Fruit fly (Drosophila melanogaster) whole organism, wandering third instar larva: ENCODE data around the gene BCL7-like.
A peak's percentile ranks its signal among the peaks of the same experiment; 100 is the strongest.

Source experiments
- Abd-B ChIP-seq: fragments of >200 bp; optimal IDR thresholded peaks from 2 replicates; lab custom pipeline; 2017; ENCODE audit warnings: missing biosample characterization, missing genetic modification characterization
- CG32264 ChIP-seq: fragments of 200-800 bp; sonication (Bioruptor generic); optimal IDR thresholded peaks from 2 replicates; lab custom pipeline; 2016; ENCODE audit warnings: missing biosample characterization, missing genetic modification characterization
- CG9705 ChIP-seq: fragments of 200-800 bp; sonication (Bioruptor generic); optimal IDR thresholded peaks from 2 replicates; lab custom pipeline; 2018; ENCODE audit warnings: missing biosample characterization, mild to moderate bottlenecking, missing genetic modification characterization
- CrebA ChIP-seq: fragments of 200-800 bp; sonication (Bioruptor generic); optimal IDR thresholded peaks from 2 replicates; lab custom pipeline; 2016; ENCODE audit warnings: missing biosample characterization, mild to moderate bottlenecking, missing genetic modification characterization, borderline replicate concordance
- Dfd ChIP-seq: fragments of >200 bp; optimal IDR thresholded peaks from 2 replicates; lab custom pipeline; 2017; ENCODE audit warnings: missing biosample characterization, missing genetic modification characterization
- Dif ChIP-seq: fragments of 200-275, 200-300 bp; sonication (Bioruptor generic); optimal IDR thresholded peaks from 2 replicates; lab custom pipeline; 2018; ENCODE audit warnings: missing biosample characterization, missing genetic modification characterization; ENCODE audit not compliant: partially characterized antibody
- GATAd ChIP-seq: sonication (Bioruptor generic); optimal IDR thresholded peaks from 2 replicates; lab custom pipeline; 2016; ENCODE audit warnings: missing biosample characterization, missing genetic modification characterization
- HLH106 ChIP-seq: fragments of 200-800 bp; optimal IDR thresholded peaks from 3 replicates; lab custom pipeline; 2019; ENCODE audit warnings: missing biosample characterization, mild to moderate bottlenecking, missing genetic modification characterization, moderate library complexity
- Hnf4 ChIP-seq: fragments of 200-800 bp; sonication (Bioruptor generic); optimal IDR thresholded peaks from 2 replicates; lab custom pipeline; 2016; ENCODE audit warnings: missing biosample characterization, mild to moderate bottlenecking, missing genetic modification characterization
- Hr78 ChIP-seq: fragments of >200 bp; optimal IDR thresholded peaks from 2 replicates; lab custom pipeline; 2017; ENCODE audit warnings: missing biosample characterization, missing genetic modification characterization
- Hr83 ChIP-seq: fragments of 200-300 bp; sonication (Bioruptor generic); optimal IDR thresholded peaks from 2 replicates; lab custom pipeline; 2016; ENCODE audit warnings: missing biosample characterization, mild to moderate bottlenecking, missing genetic modification characterization, moderate library complexity; ENCODE audit not compliant: poor library complexity, severe bottlenecking
- Jra ChIP-seq: sonication (Bioruptor generic); optimal IDR thresholded peaks from 2 replicates; lab custom pipeline; 2016; ENCODE audit warnings: missing biosample characterization, missing genetic modification characterization
- Mio ChIP-seq: sonication (Bioruptor generic); optimal IDR thresholded peaks from 2 replicates; lab custom pipeline; 2016; ENCODE audit warnings: missing biosample characterization, missing genetic modification characterization
- Myc ChIP-seq: fragments of >200 bp; optimal IDR thresholded peaks from 2 replicates; lab custom pipeline; 2017
- N ChIP-seq: fragments of >200 bp; optimal IDR thresholded peaks from 2 replicates; lab custom pipeline; 2018; ENCODE audit warnings: missing biosample characterization, missing external identifiers, missing genetic modification characterization
- OdsH ChIP-seq: fragments of 200-800 bp; sonication (Bioruptor generic); optimal IDR thresholded peaks from 2 replicates; lab custom pipeline; 2016; ENCODE audit warnings: missing biosample characterization, mild to moderate bottlenecking, missing genetic modification characterization
- Rel ChIP-seq, 2 experiments: fragments of 200-800 bp; sonication (Bioruptor generic) in 1 of 2; optimal IDR thresholded peaks; 2 replicates in 1 of 2; 3 replicates in 1 of 2; lab custom pipeline; 2016 to 2019; ENCODE audit warnings: mild to moderate bottlenecking in 2 of 2, missing biosample characterization in 2 of 2, missing genetic modification characterization in 2 of 2, moderate library complexity in 1 of 2
- Sp1 ChIP-seq: fragments of 200-800 bp; sonication (Bioruptor generic); optimal IDR thresholded peaks from 3 replicates; lab custom pipeline; 2019; ENCODE audit warnings: missing biosample characterization, mild to moderate bottlenecking, missing genetic modification characterization, moderate library complexity
- Vsx2 ChIP-seq: fragments of 200-300, 225-300 bp; sonication (Bioruptor generic); optimal IDR thresholded peaks from 2 replicates; lab custom pipeline; 2018; ENCODE audit warnings: missing biosample characterization, missing genetic modification characterization; ENCODE audit not compliant: partially characterized antibody
- br ChIP-seq: fragments of 200-800 bp; sonication (Bioruptor generic); optimal IDR thresholded peaks from 2 replicates; lab custom pipeline; 2016; ENCODE audit warnings: missing biosample characterization, missing genetic modification characterization
- brk ChIP-seq: fragments of 200-800 bp; sonication (Bioruptor generic); optimal IDR thresholded peaks from 2 replicates; lab custom pipeline; 2016; ENCODE audit warnings: missing biosample characterization, mild to moderate bottlenecking, missing genetic modification characterization
- dl ChIP-seq, 2 experiments: fragments of 175-275, 200-275 bp in 1 of 2; fragments of 200-275 bp in 1 of 2; sonication (Bioruptor generic); optimal IDR thresholded peaks; lab custom pipeline; 2018; ENCODE audit warnings: mild to moderate bottlenecking in 2 of 2, missing biosample characterization in 2 of 2, missing genetic modification characterization in 2 of 2, moderate library complexity in 2 of 2; ENCODE audit not compliant: partially characterized antibody in 2 of 2, insufficient read depth in 1 of 2
- dmrt93B ChIP-seq: fragments of 200-800 bp; sonication (Bioruptor generic); optimal IDR thresholded peaks from 2 replicates; lab custom pipeline; 2018; ENCODE audit warnings: missing biosample characterization, mild to moderate bottlenecking, missing genetic modification characterization
- dsf ChIP-seq: sonication (Bioruptor generic); optimal IDR thresholded peaks from 2 replicates; lab custom pipeline; 2016; ENCODE audit warnings: missing biosample characterization, missing genetic modification characterization, borderline replicate concordance
- ey ChIP-seq: fragments of 200-800 bp; sonication (Bioruptor generic); optimal IDR thresholded peaks from 2 replicates; lab custom pipeline; 2016; ENCODE audit warnings: missing biosample characterization, missing genetic modification characterization
- foxo ChIP-seq, 2 experiments: fragments of 200-800 bp; sonication (Bioruptor generic); optimal IDR thresholded peaks; 2 replicates in 1 of 2; 3 replicates in 1 of 2; lab custom pipeline; 2016 to 2017; ENCODE audit warnings: missing biosample characterization in 2 of 2, missing genetic modification characterization in 2 of 2
- fru ChIP-seq: fragments of 200-800 bp; sonication (Bioruptor generic); optimal IDR thresholded peaks from 3 replicates; lab custom pipeline; 2016; ENCODE audit warnings: missing biosample characterization, mild to moderate bottlenecking, missing genetic modification characterization
- h ChIP-seq: fragments of 200-800 bp; sonication (Bioruptor generic); optimal IDR thresholded peaks from 3 replicates; lab custom pipeline; 2016; ENCODE audit warnings: missing biosample characterization, mild to moderate bottlenecking, missing genetic modification characterization
- jim ChIP-seq: fragments of 175-275, 200-325 bp; sonication (Bioruptor generic); optimal IDR thresholded peaks from 2 replicates; lab custom pipeline; 2016; ENCODE audit warnings: missing biosample characterization, mild to moderate bottlenecking, missing genetic modification characterization
- lola ChIP-seq: fragments of >200 bp; optimal IDR thresholded peaks from 2 replicates; lab custom pipeline; 2017; ENCODE audit warnings: missing biosample characterization, missing genetic modification characterization
- pan ChIP-seq: fragments of >200 bp; optimal IDR thresholded peaks from 2 replicates; lab custom pipeline; 2017
- psq ChIP-seq: fragments of 200-800 bp; sonication (Bioruptor generic); optimal IDR thresholded peaks from 3 replicates; lab custom pipeline; 2017; ENCODE audit warnings: missing biosample characterization, mild to moderate bottlenecking, missing genetic modification characterization, moderate library complexity
- rgr ChIP-seq: fragments of 200-800 bp; sonication (Bioruptor generic); optimal IDR thresholded peaks from 3 replicates; lab custom pipeline; 2016; ENCODE audit warnings: missing biosample characterization, mild to moderate bottlenecking, missing genetic modification characterization
- sage ChIP-seq: fragments of 200-800 bp; sonication (Bioruptor generic); optimal IDR thresholded peaks from 2 replicates; lab custom pipeline; 2016; ENCODE audit warnings: missing biosample characterization, mild to moderate bottlenecking, missing genetic modification characterization
- sv ChIP-seq: fragments of 200-800 bp; sonication (Bioruptor generic); optimal IDR thresholded peaks from 3 replicates; lab custom pipeline; 2016; ENCODE audit warnings: missing biosample characterization, missing genetic modification characterization
- tai ChIP-seq: sonication (Bioruptor generic); optimal IDR thresholded peaks from 2 replicates; lab custom pipeline; 2016; ENCODE audit warnings: missing biosample characterization, missing genetic modification characterization
- usp ChIP-seq: fragments of >200 bp; optimal IDR thresholded peaks from 2 replicates; lab custom pipeline; 2017; ENCODE audit warnings: missing biosample characterization, missing genetic modification characterization
- woc ChIP-seq: sonication (Bioruptor generic); optimal IDR thresholded peaks from 2 replicates; lab custom pipeline; 2016; ENCODE audit warnings: missing biosample characterization, mild to moderate bottlenecking, missing genetic modification characterization

BCL7-like gene

DNA sequence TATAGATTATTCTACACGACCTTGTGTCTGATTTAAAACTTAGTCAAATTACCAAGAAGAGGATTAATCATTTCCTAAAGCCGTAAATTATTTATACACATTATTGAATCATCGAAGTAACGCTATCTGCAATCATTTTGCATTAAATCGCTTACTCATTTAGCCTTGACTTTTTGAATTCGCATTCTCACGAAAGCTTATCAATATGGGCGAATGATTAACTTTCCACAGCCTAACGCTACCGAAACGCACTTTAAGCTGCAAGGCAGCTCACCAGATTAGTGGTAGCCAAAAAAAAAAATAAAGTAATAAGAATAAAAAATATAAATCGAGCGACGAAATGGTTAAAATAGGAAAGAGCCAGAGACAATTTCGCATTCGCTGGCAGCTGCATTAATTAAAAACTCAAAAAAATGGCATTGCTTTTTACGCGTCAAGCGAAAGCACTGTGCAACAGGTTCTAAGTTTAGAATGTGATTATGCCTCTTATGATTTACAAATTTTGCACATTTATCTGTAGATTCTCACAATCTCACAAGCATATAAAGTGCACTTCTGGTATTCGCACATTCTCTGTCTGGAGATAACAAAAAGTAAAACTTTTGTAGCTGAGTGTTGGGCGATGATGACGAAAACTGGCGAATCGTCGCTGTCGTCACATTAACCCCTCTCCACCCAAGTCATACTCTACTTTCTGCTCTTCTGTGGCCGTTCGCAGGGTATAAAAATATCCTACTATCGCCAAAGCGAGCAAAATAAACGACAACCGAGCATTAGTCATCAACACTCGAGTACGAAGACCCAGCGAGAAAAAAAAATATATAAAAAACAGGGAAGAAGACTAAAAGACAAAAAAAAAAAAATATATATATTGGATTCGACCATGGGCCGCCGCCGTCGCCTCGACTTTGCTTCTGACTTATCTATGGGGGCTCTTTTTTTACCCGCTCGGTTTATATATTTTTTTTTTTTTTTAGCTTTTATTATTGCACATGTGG is 12.7 kb upstream of the BCL7-like start:
- peak; percentile 91 for TF ChIP-seq dmrt93B (GFP tag; lab: Kevin White, UChicago)
- TF ChIP-seq lola (GFP tag; lab: Kevin White, UChicago), result no peak
- TF ChIP-seq h, result peak; percentile 95
- peak; percentile 95 for TF ChIP-seq HLH106 (tag; lab: Kevin White, UChicago)
- peak; percentile 78 for TF ChIP-seq CG9705 (GFP tag; lab: Kevin White, UChicago)
- peak; percentile 94 for TF ChIP-seq fru
- TF ChIP-seq sage (GFP tag; lab: Kevin White, UChicago), result peak; percentile 92
- no peak for TF ChIP-seq Dfd
- peak; percentile 92 for TF ChIP-seq OdsH
- TF ChIP-seq tai (GFP tag; lab: Kevin White, UChicago), result peak; percentile 80
- peak; percentile 86 to 95 for TF ChIP-seq foxo (GFP tag; optimal IDR thresholded peaks at IDR 0.05; lab: Kevin White, UChicago)
- peak; percentile 93 for TF ChIP-seq Sp1 (GFP tag; lab: Kevin White, UChicago)
- peak; percentile 71 for TF ChIP-seq CrebA (GFP tag; lab: Kevin White, UChicago)
- peak; percentile 58 for TF ChIP-seq Hr83 (GFP tag; lab: Kevin White, UChicago)
- TF ChIP-seq dsf, result peak; percentile 44
- TF ChIP-seq Jra (GFP tag; lab: Kevin White, UChicago), result peak; percentile 73
- no peak for TF ChIP-seq usp
- TF ChIP-seq CG32264 (GFP tag; lab: Kevin White, UChicago), result peak; percentile 93
- peak; percentile 93 for TF ChIP-seq Hnf4
- no peak for TF ChIP-seq Abd-B (GFP tag; lab: Kevin White, UChicago)
- peak; percentile 2 for TF ChIP-seq sv
- no peak for TF ChIP-seq jim
- no peak for TF ChIP-seq Dif (GFP tag; lab: Kevin White, UChicago)
- TF ChIP-seq Mio (GFP tag; lab: Kevin White, UChicago), result peak; percentile 88
- TF ChIP-seq psq, result peak; percentile 83
- peak; percentile 95 for TF ChIP-seq ey (GFP tag; lab: Kevin White, UChicago)
- TF ChIP-seq Hr78 (GFP tag; lab: Kevin White, UChicago), result no peak
- TF ChIP-seq dl (GFP tag; optimal IDR thresholded peaks at IDR 0.05; lab: Kevin White, UChicago; ENCODE audit: insufficient read depth in 1 of 2, partially characterized antibody in 2 of 2), result no peak
- peak; percentile 95 for TF ChIP-seq br
- no peak for TF ChIP-seq Vsx2 (GFP tag; lab: Kevin White, UChicago)
- TF ChIP-seq Myc (lab: Kevin White, UChicago), result no peak
- peak; percentile 74 for TF ChIP-seq GATAd (GFP tag; lab: Kevin White, UChicago)
- peak; percentile 96 for TF ChIP-seq rgr (GFP tag; lab: Kevin White, UChicago)
- TF ChIP-seq woc, result peak; percentile 78
- no peak for TF ChIP-seq pan (lab: Kevin White, UChicago)
- no peak for TF ChIP-seq N
- TF ChIP-seq Rel (GFP tag; optimal IDR thresholded peaks at IDR 0.05; lab: Kevin White, UChicago), result peak; percentile 72
- TF ChIP-seq Rel (tag; optimal IDR thresholded peaks at IDR 0.05; lab: Kevin White, UChicago), result peak; percentile 66
- TF ChIP-seq brk, result peak; percentile 75

DNA sequence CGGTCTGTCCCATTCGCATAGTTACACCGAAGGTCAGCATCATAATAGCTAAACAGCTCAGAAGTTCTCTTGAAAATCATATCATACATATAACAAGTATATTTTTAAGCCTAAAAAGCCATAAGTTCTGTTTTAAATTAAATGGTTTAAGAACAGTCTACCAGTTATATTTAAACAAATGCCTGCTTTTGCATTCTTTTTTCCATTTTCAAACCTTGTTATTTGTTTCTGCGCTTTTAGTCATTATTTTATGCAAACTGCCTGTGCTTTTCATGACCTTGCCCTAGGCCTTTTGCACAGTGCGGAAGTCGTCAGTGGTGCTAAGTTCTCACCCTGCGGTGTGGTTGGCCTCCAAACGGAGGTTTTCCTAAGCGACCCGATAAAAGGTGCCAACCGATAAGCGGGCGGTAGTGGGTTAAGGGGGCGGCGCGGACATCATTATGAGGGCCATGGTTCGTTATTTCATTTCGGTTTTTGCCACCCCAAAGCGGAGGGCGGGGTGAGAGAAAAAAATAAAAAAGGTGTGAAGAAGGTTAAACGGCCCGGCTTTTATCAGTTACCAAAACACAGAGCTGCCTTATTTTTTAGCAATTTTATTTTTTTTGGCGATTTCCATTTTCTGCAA is 11.8 kb upstream of the BCL7-like start:
- TF ChIP-seq CG9705 (GFP tag; lab: Kevin White, UChicago) (peak; percentile 64), tai (GFP tag; lab: Kevin White, UChicago) (peak; percentile 47), Sp1 (GFP tag; lab: Kevin White, UChicago) (peak; percentile 79), Dfd (peak; percentile 33), foxo (GFP tag; optimal IDR thresholded peaks at IDR 0.05; lab: Kevin White, UChicago) (peak in 1 of 2 experiments; percentile 82), psq (peak; percentile 54), fru (peak; percentile 68), jim (peak; percentile 78), sv (no peak), rgr (GFP tag; lab: Kevin White, UChicago) (peak; percentile 77), Rel (GFP tag; optimal IDR thresholded peaks at IDR 0.05; lab: Kevin White, UChicago) (no peak), Rel (tag; optimal IDR thresholded peaks at IDR 0.05; lab: Kevin White, UChicago) (peak; percentile 26), OdsH (peak; percentile 73), woc (peak; percentile 27), Vsx2 (GFP tag; lab: Kevin White, UChicago) (no peak), h (peak; percentile 77), ey (GFP tag; lab: Kevin White, UChicago) (peak; percentile 80), Dif (GFP tag; lab: Kevin White, UChicago) (no peak), br (peak; percentile 78), Jra (GFP tag; lab: Kevin White, UChicago) (no peak), dmrt93B (GFP tag; lab: Kevin White, UChicago) (peak; percentile 80), Abd-B (GFP tag; lab: Kevin White, UChicago) (no peak), HLH106 (tag; lab: Kevin White, UChicago) (peak; percentile 84)
